Worm (Caenorhabditis elegans) whole organism, L3 larva: ENCODE results near the gene B0218.5.

ENCODE experiments used
- R02D3.7 ChIP-seq: fragments of 150-350 bp; optimal IDR thresholded peaks from 2 replicates; lab custom pipeline; 2014; ENCODE audit warnings: missing biosample characterization, missing genetic modification characterization
- ZK546.5 ChIP-seq: sonication (generic microtip); optimal IDR thresholded peaks from 2 replicates; lab custom pipeline; 2017; ENCODE audit warnings: missing biosample characterization, missing genetic modification characterization
- ama-1 ChIP-seq: fragments of 150-350 bp; optimal IDR thresholded peaks from 2 replicates; lab custom pipeline; 2018
- ceh-16 ChIP-seq: sonication (generic microtip); optimal IDR thresholded peaks from 2 replicates; lab custom pipeline; 2017; ENCODE audit warnings: missing biosample characterization, missing genetic modification characterization
- ceh-28 ChIP-seq: fragments of 150-350 bp; optimal IDR thresholded peaks from 2 replicates; lab custom pipeline; 2014; ENCODE audit warnings: missing biosample characterization, missing genetic modification reagents, missing genetic modification characterization
- ceh-9 ChIP-seq: sonication (generic microtip); optimal IDR thresholded peaks from 2 replicates; lab custom pipeline; 2018; ENCODE audit warnings: missing biosample characterization, missing genetic modification characterization
- daf-12 ChIP-seq: fragments of 150-350 bp; optimal IDR thresholded peaks from 2 replicates; lab custom pipeline; 2014; ENCODE audit warnings: missing biosample characterization, missing genetic modification reagents, missing genetic modification characterization
- egl-27 ChIP-seq: sonication (generic microtip); optimal IDR thresholded peaks from 4 replicates; lab custom pipeline; 2017; ENCODE audit warnings: missing biosample characterization, missing genetic modification reagents, missing genetic modification characterization
- egl-5 ChIP-seq: fragments of 150-350 bp; optimal IDR thresholded peaks from 2 replicates; lab custom pipeline; 2017; ENCODE audit warnings: missing biosample characterization, missing genetic modification reagents, missing genetic modification characterization, inconsistent platforms
- elt-1 ChIP-seq: fragments of 150-350 bp; optimal IDR thresholded peaks from 2 replicates; lab custom pipeline; 2014; ENCODE audit warnings: missing biosample characterization, missing genetic modification characterization
- elt-2 ChIP-seq: sonication (generic microtip); optimal IDR thresholded peaks from 2 replicates; lab custom pipeline; 2016; ENCODE audit warnings: missing genetic modification reagents, mild to moderate bottlenecking, missing genetic modification characterization, missing compliant biosample characterization
- elt-3 ChIP-seq, 3 experiments: fragments of 150-350 bp in 1 of 3; sonication (generic microtip) in 2 of 3; optimal IDR thresholded peaks; 2 replicates in 2 of 3; 4 replicates in 1 of 3; lab custom pipeline; 2014 to 2017; ENCODE audit warnings: missing biosample characterization in 3 of 3, missing genetic modification characterization in 3 of 3
- eor-1 ChIP-seq, 2 experiments: fragments of 150-350 bp; optimal IDR thresholded peaks; 2 replicates each; lab custom pipeline; 2014 to 2018; ENCODE audit warnings: missing biosample characterization in 2 of 2, missing genetic modification characterization in 2 of 2
- fkh-2 ChIP-seq: fragments of 150-350 bp; optimal IDR thresholded peaks from 2 replicates; lab custom pipeline; 2014; ENCODE audit warnings: missing biosample characterization, missing genetic modification reagents, missing genetic modification characterization
- fos-1 ChIP-seq: fragments of 150-350 bp; optimal IDR thresholded peaks from 2 replicates; lab custom pipeline; 2014; ENCODE audit warnings: missing biosample characterization, missing genetic modification characterization
- hmg-11 ChIP-seq: sonication (generic microtip); optimal IDR thresholded peaks from 2 replicates; lab custom pipeline; 2016; ENCODE audit warnings: missing genetic modification characterization, missing compliant biosample characterization
- jun-1 ChIP-seq: fragments of 150-350 bp; optimal IDR thresholded peaks from 2 replicates; lab custom pipeline; 2014; ENCODE audit warnings: missing biosample characterization, missing genetic modification reagents, missing genetic modification characterization
- lin-15B ChIP-seq: fragments of 150-350 bp; optimal IDR thresholded peaks from 2 replicates; lab custom pipeline; 2014; ENCODE audit warnings: missing biosample characterization, missing genetic modification characterization
- lin-39 ChIP-seq: fragments of 150-350 bp; optimal IDR thresholded peaks from 2 replicates; lab custom pipeline; 2018; ENCODE audit warnings: missing biosample characterization, missing genetic modification reagents, missing genetic modification characterization
- mdl-1 ChIP-seq: fragments of 150-350 bp; optimal IDR thresholded peaks from 2 replicates; lab custom pipeline; 2014; ENCODE audit warnings: missing biosample characterization, missing genetic modification characterization
- mml-1 ChIP-seq: fragments of 150-350 bp; sonication (generic microtip); optimal IDR thresholded peaks from 3 replicates; lab custom pipeline; 2014; ENCODE audit warnings: missing biosample characterization, missing genetic modification characterization
- nfya-1 ChIP-seq: sonication (generic microtip); optimal IDR thresholded peaks from 2 replicates; lab custom pipeline; 2017; ENCODE audit warnings: missing genetic modification characterization, mild to moderate bottlenecking, missing compliant biosample characterization, antibody characterized with exemption, moderate library complexity; ENCODE audit not compliant: insufficient read depth
- nhr-11 ChIP-seq: fragments of 150-350 bp; optimal IDR thresholded peaks from 2 replicates; lab custom pipeline; 2014; ENCODE audit warnings: missing biosample characterization, missing genetic modification characterization
- nhr-23 ChIP-seq: fragments of 150-350 bp; optimal IDR thresholded peaks from 2 replicates; lab custom pipeline; 2014; ENCODE audit warnings: missing biosample characterization, missing genetic modification reagents, missing genetic modification characterization
- nhr-237 ChIP-seq: fragments of 150-350 bp; optimal IDR thresholded peaks from 2 replicates; lab custom pipeline; 2014; ENCODE audit warnings: missing biosample characterization, missing genetic modification characterization
- nhr-25 ChIP-seq: sonication (generic microtip); optimal IDR thresholded peaks from 2 replicates; lab custom pipeline; 2017; ENCODE audit warnings: missing biosample characterization, missing genetic modification characterization
- nhr-28 ChIP-seq: fragments of 150-350 bp; optimal IDR thresholded peaks from 2 replicates; lab custom pipeline; 2014; ENCODE audit warnings: missing biosample characterization, missing genetic modification characterization
- nhr-43 ChIP-seq: sonication (generic microtip); optimal IDR thresholded peaks from 2 replicates; lab custom pipeline; 2016; ENCODE audit warnings: mild to moderate bottlenecking, missing genetic modification characterization, missing compliant biosample characterization; ENCODE audit not compliant: poor library complexity, severe bottlenecking
- nhr-76 ChIP-seq: fragments of 150-350 bp; sonication (generic microtip); optimal IDR thresholded peaks from 5 replicates; lab custom pipeline; 2014; ENCODE audit warnings: missing biosample characterization, missing genetic modification characterization
- nhr-77 ChIP-seq: fragments of 150-350 bp; optimal IDR thresholded peaks from 2 replicates; lab custom pipeline; 2014; ENCODE audit warnings: missing biosample characterization, missing genetic modification characterization
- pqm-1 ChIP-seq: fragments of 150-350 bp; optimal IDR thresholded peaks from 2 replicates; lab custom pipeline; 2017; ENCODE audit warnings: missing biosample characterization, missing genetic modification characterization, inconsistent platforms
- sea-2 ChIP-seq: fragments of 150-350 bp; sonication (generic microtip); optimal IDR thresholded peaks from 4 replicates; lab custom pipeline; 2014; ENCODE audit warnings: missing biosample characterization, missing genetic modification reagents, missing genetic modification characterization
- skn-1 ChIP-seq: fragments of 150-350 bp; optimal IDR thresholded peaks from 2 replicates; lab custom pipeline; 2014; ENCODE audit warnings: missing biosample characterization, missing genetic modification characterization
- snpc-4 ChIP-seq: fragments of 150-350 bp; optimal IDR thresholded peaks from 2 replicates; lab custom pipeline; 2014; ENCODE audit warnings: missing biosample characterization, missing genetic modification characterization
- tbx-2 ChIP-seq: sonication (generic microtip); optimal IDR thresholded peaks from 2 replicates; lab custom pipeline; 2016; ENCODE audit warnings: mild to moderate bottlenecking, missing genetic modification characterization, missing compliant biosample characterization
- unc-39 ChIP-seq: sonication (generic microtip); optimal IDR thresholded peaks from 4 replicates; lab custom pipeline; 2017; ENCODE audit warnings: missing biosample characterization, missing genetic modification characterization
- unc-62 ChIP-seq: fragments of 150-350 bp; sonication (generic microtip); optimal IDR thresholded peaks from 4 replicates; lab custom pipeline; 2014; ENCODE audit warnings: missing biosample characterization, missing genetic modification reagents, missing genetic modification characterization
- zag-1 ChIP-seq: fragments of 150-350 bp; optimal IDR thresholded peaks from 2 replicates; lab custom pipeline; 2014; ENCODE audit warnings: missing biosample characterization, missing genetic modification characterization
- ztf-4 ChIP-seq: fragments of 150-350 bp; optimal IDR thresholded peaks from 2 replicates; lab custom pipeline; 2014; ENCODE audit warnings: missing biosample characterization, missing genetic modification characterization

B0218.5 gene

ce11 chrIV:8157161-8157560 lies at the start of gene B0218.5:
Gene B0218.5 (minus strand): TSS chrIV:8157261.
- TF ChIP-seq mdl-1 (tag; lab: Kevin White, UChicago) = no peak
- TF ChIP-seq nhr-237 (tag; lab: Kevin White, UChicago) = no peak
- TF ChIP-seq unc-62 = no peak
- no peak for TF ChIP-seq ceh-16
- no peak for TF ChIP-seq nhr-11 (tag; lab: Kevin White, UChicago)
- TF ChIP-seq nhr-25 (tag; lab: Kevin White, UChicago) = no peak
- TF ChIP-seq pqm-1 (tag; lab: Kevin White, UChicago) = no peak
- TF ChIP-seq tbx-2 (tag; lab: Kevin White, UChicago) = no peak
- no peak for TF ChIP-seq lin-39 (tag; lab: Kevin White, UChicago)
- TF ChIP-seq fkh-2 (tag; lab: Kevin White, UChicago) = no peak
- no peak for TF ChIP-seq ceh-28
- TF ChIP-seq jun-1 (tag; lab: Kevin White, UChicago) = no peak

ce11 chrIV:8206314-8206713 lies 49.3 kb upstream of the B0218.5 start, which contains the start of gene svh-1:
Gene svh-1 (plus strand): TSS chrIV:8206614.
- no peak for TF ChIP-seq jun-1 (tag; lab: Kevin White, UChicago)
- TF ChIP-seq mml-1 (tag; lab: Kevin White, UChicago) = no peak
- TF ChIP-seq nhr-76 (tag; lab: Kevin White, UChicago) = no peak
- TF ChIP-seq nhr-25 (tag; lab: Kevin White, UChicago) = no peak
- TF ChIP-seq unc-39 (tag; lab: Kevin White, UChicago) = no peak
- no peak for TF ChIP-seq daf-12
- TF ChIP-seq ceh-28 = no peak
- TF ChIP-seq mdl-1 (tag; lab: Kevin White, UChicago) = no peak
- no peak for TF ChIP-seq lin-15B (tag; lab: Kevin White, UChicago)
- no peak for TF ChIP-seq eor-1 (tag; optimal IDR thresholded peaks at IDR 0.05; lab: Kevin White, UChicago)

ce11 chrIV:8205272-8206098 lies 48.4 kb upstream of the B0218.5 start, which contains the start of gene hgrs-1:
Gene hgrs-1 (minus strand): TSS chrIV:8206048.
- no peak for TF ChIP-seq nhr-25 (tag; lab: Kevin White, UChicago)
- TF ChIP-seq nhr-237 (tag; lab: Kevin White, UChicago) = no peak
- TF ChIP-seq skn-1 (tag; lab: Kevin White, UChicago) = no peak
- no peak for TF ChIP-seq mml-1 (tag; lab: Kevin White, UChicago)
- no peak for TF ChIP-seq nhr-23 (tag; lab: Kevin White, UChicago)
- no peak for TF ChIP-seq ZK546.5
- TF ChIP-seq hmg-11 (tag; lab: Kevin White, UChicago) = peak; percentile 62
- TF ChIP-seq snpc-4 (tag; lab: Kevin White, UChicago) = peak; percentile 32
- no peak for TF ChIP-seq elt-3 (tag; optimal IDR thresholded peaks at IDR 0.05; lab: Kevin White, UChicago)
- TF ChIP-seq elt-2 (tag; lab: Kevin White, UChicago) = peak; percentile 8
- no peak for TF ChIP-seq eor-1 (tag; optimal IDR thresholded peaks at IDR 0.05; lab: Kevin White, UChicago)
- peak; percentile 36 for TF ChIP-seq ceh-28
- TF ChIP-seq jun-1 (tag; lab: Kevin White, UChicago) = no peak
- peak; percentile 76 for TF ChIP-seq nfya-1 (tag; lab: Kevin White, UChicago)
- TF ChIP-seq egl-27 = no peak
- no peak for TF ChIP-seq nhr-11 (tag; lab: Kevin White, UChicago)
- no peak for TF ChIP-seq ceh-9 (tag; lab: Kevin White, UChicago)
- no peak for TF ChIP-seq nhr-43 (tag; lab: Kevin White, UChicago)
- TF ChIP-seq zag-1 (tag; lab: Kevin White, UChicago) = no peak
- peak; percentile 38 for TF ChIP-seq lin-15B (tag; lab: Kevin White, UChicago)
- TF ChIP-seq unc-39 (tag; lab: Kevin White, UChicago) = no peak

ce11 chrIV:8203555-8203954 lies 46.5 kb upstream of the B0218.5 start:
- TF ChIP-seq snpc-4 (tag; lab: Kevin White, UChicago) (no peak), lin-15B (tag; lab: Kevin White, UChicago) (no peak), fos-1 (no peak), nhr-77 (no peak), nhr-25 (tag; lab: Kevin White, UChicago) (no peak), fkh-2 (tag; lab: Kevin White, UChicago) (no peak), ztf-4 (no peak), elt-1 (tag; lab: Kevin White, UChicago) (no peak), nhr-23 (tag; lab: Kevin White, UChicago) (no peak), ceh-16 (no peak), ama-1 (lab: Kevin White, UChicago) (no peak), unc-62 (no peak), mml-1 (tag; lab: Kevin White, UChicago) (no peak), mdl-1 (tag; lab: Kevin White, UChicago) (no peak), sea-2 (no peak), R02D3.7 (tag; lab: Kevin White, UChicago) (no peak), nhr-28 (tag; lab: Kevin White, UChicago) (no peak), hmg-11 (tag; lab: Kevin White, UChicago) (no peak), egl-5 (tag; lab: Kevin White, UChicago) (no peak)
